Worm (Caenorhabditis elegans): ENCODE results near the gene mlk-1.
"Not testable (repeated sequence)": the region's sequence is repeated elsewhere in the genome, so short reads cannot be mapped to it uniquely, and the experiment has no call there.

- TF ChIP-seq mef-2 (tag; optimal IDR thresholded peaks at IDR 0.05); ama-1 (optimal IDR thresholded peaks at IDR 0.05); zag-1 (tag; optimal IDR thresholded peaks at IDR 0.05); nhr-77 (tag; optimal IDR thresholded peaks at IDR 0.05); fkh-10 (GFP tag; optimal IDR thresholded peaks at IDR 0.05); snu-23 (GFP tag; optimal IDR thresholded peaks at IDR 0.05); nhr-76 (tag; optimal IDR thresholded peaks at IDR 0.05); ztf-4 (tag; optimal IDR thresholded peaks at IDR 0.05); pqm-1 (tag; optimal IDR thresholded peaks at IDR 0.05); lin-35 (GFP tag; optimal IDR thresholded peaks at IDR 0.05); elt-3 (tag; optimal IDR thresholded peaks at IDR 0.05); fkh-4 (tag; optimal IDR thresholded peaks at IDR 0.05; ENCODE audit: borderline replicate concordance); blmp-1 (tag; optimal IDR thresholded peaks at IDR 0.05): not testable (repeated sequence)
Observed at ce11 chrV:5047230-5047629, 17.4 kb downstream of the mlk-1 start.
